Worm (Caenorhabditis elegans) whole organism, L4/young adult: Measurements from ENCODE around the gene pars-1.

Source experiments
- W03F9.2 ChIP-seq: fragments of 150-350 bp; optimal IDR thresholded peaks from 2 replicates; lab custom pipeline; 2014; ENCODE audit warnings: missing biosample characterization, missing genetic modification characterization
- dao-5 ChIP-seq: sonication (generic microtip); optimal IDR thresholded peaks from 2 replicates; lab custom pipeline; 2016; ENCODE audit warnings: missing genotype, missing genetic modification characterization, moderate library complexity, missing compliant biosample characterization
- him-1 ChIP-seq: sonication (generic microtip); optimal IDR thresholded peaks from 2 replicates; lab custom pipeline; 2016; ENCODE audit warnings: missing genotype, missing genetic modification reagents, missing genetic modification characterization, missing compliant biosample characterization

- TF ChIP-seq W03F9.2 (tag; lab: Kevin White, UChicago) (no peak), him-1 (tag; lab: Kevin White, UChicago) (no peak), dao-5 (tag; lab: Kevin White, UChicago) (no peak)
Measured at ce11 chrIII:7275296-7275695, 36.5 kb downstream of the pars-1 start, which contains the start of gene psd-1.
